Worm (Caenorhabditis elegans) whole organism, L3 larva: ENCODE data around the gene atgp-1.

ENCODE experiments used
- R02D3.7 ChIP-seq: fragments of 150-350 bp; optimal IDR thresholded peaks from 2 replicates; lab custom pipeline; 2014; ENCODE audit warnings: missing biosample characterization, missing genetic modification characterization
- ZK546.5 ChIP-seq: sonication (generic microtip); optimal IDR thresholded peaks from 2 replicates; lab custom pipeline; 2017; ENCODE audit warnings: missing biosample characterization, missing genetic modification characterization
- ama-1 ChIP-seq: fragments of 150-350 bp; optimal IDR thresholded peaks from 2 replicates; lab custom pipeline; 2018
- ceh-16 ChIP-seq: sonication (generic microtip); optimal IDR thresholded peaks from 2 replicates; lab custom pipeline; 2017; ENCODE audit warnings: missing biosample characterization, missing genetic modification characterization
- ceh-28 ChIP-seq: fragments of 150-350 bp; optimal IDR thresholded peaks from 2 replicates; lab custom pipeline; 2014; ENCODE audit warnings: missing biosample characterization, missing genetic modification reagents, missing genetic modification characterization
- ceh-82 ChIP-seq: fragments of 150-350 bp; optimal IDR thresholded peaks from 2 replicates; lab custom pipeline; 2014; ENCODE audit warnings: missing biosample characterization, missing genetic modification characterization
- ceh-9 ChIP-seq: sonication (generic microtip); optimal IDR thresholded peaks from 2 replicates; lab custom pipeline; 2018; ENCODE audit warnings: missing biosample characterization, missing genetic modification characterization
- daf-12 ChIP-seq: fragments of 150-350 bp; optimal IDR thresholded peaks from 2 replicates; lab custom pipeline; 2014; ENCODE audit warnings: missing biosample characterization, missing genetic modification reagents, missing genetic modification characterization
- egl-27 ChIP-seq: sonication (generic microtip); optimal IDR thresholded peaks from 4 replicates; lab custom pipeline; 2017; ENCODE audit warnings: missing biosample characterization, missing genetic modification reagents, missing genetic modification characterization
- elt-1 ChIP-seq: fragments of 150-350 bp; optimal IDR thresholded peaks from 2 replicates; lab custom pipeline; 2014; ENCODE audit warnings: missing biosample characterization, missing genetic modification characterization
- elt-2 ChIP-seq: sonication (generic microtip); optimal IDR thresholded peaks from 2 replicates; lab custom pipeline; 2016; ENCODE audit warnings: missing genetic modification reagents, mild to moderate bottlenecking, missing genetic modification characterization, missing compliant biosample characterization
- elt-3 ChIP-seq, 3 experiments: fragments of 150-350 bp in 1 of 3; sonication (generic microtip) in 2 of 3; optimal IDR thresholded peaks; 2 replicates in 2 of 3; 4 replicates in 1 of 3; lab custom pipeline; 2014 to 2017; ENCODE audit warnings: missing biosample characterization in 3 of 3, missing genetic modification characterization in 3 of 3
- eor-1 ChIP-seq, 2 experiments: fragments of 150-350 bp; optimal IDR thresholded peaks; 2 replicates each; lab custom pipeline; 2014 to 2018; ENCODE audit warnings: missing biosample characterization in 2 of 2, missing genetic modification characterization in 2 of 2
- fkh-10 ChIP-seq: sonication (generic microtip); optimal IDR thresholded peaks from 2 replicates; lab custom pipeline; 2017; ENCODE audit warnings: missing biosample characterization, missing genetic modification reagents, missing genetic modification characterization
- fkh-2 ChIP-seq: fragments of 150-350 bp; optimal IDR thresholded peaks from 2 replicates; lab custom pipeline; 2014; ENCODE audit warnings: missing biosample characterization, missing genetic modification reagents, missing genetic modification characterization
- fos-1 ChIP-seq: fragments of 150-350 bp; optimal IDR thresholded peaks from 2 replicates; lab custom pipeline; 2014; ENCODE audit warnings: missing biosample characterization, missing genetic modification characterization
- hmg-11 ChIP-seq: sonication (generic microtip); optimal IDR thresholded peaks from 2 replicates; lab custom pipeline; 2016; ENCODE audit warnings: missing genetic modification characterization, missing compliant biosample characterization
- jun-1 ChIP-seq: fragments of 150-350 bp; optimal IDR thresholded peaks from 2 replicates; lab custom pipeline; 2014; ENCODE audit warnings: missing biosample characterization, missing genetic modification reagents, missing genetic modification characterization
- lin-15B ChIP-seq: fragments of 150-350 bp; optimal IDR thresholded peaks from 2 replicates; lab custom pipeline; 2014; ENCODE audit warnings: missing biosample characterization, missing genetic modification characterization
- lin-39 ChIP-seq: fragments of 150-350 bp; optimal IDR thresholded peaks from 2 replicates; lab custom pipeline; 2018; ENCODE audit warnings: missing biosample characterization, missing genetic modification reagents, missing genetic modification characterization
- lsy-12 ChIP-seq: sonication (generic microtip); optimal IDR thresholded peaks from 2 replicates; lab custom pipeline; 2016; ENCODE audit warnings: mild to moderate bottlenecking, missing genetic modification characterization, missing compliant biosample characterization
- mml-1 ChIP-seq: fragments of 150-350 bp; sonication (generic microtip); optimal IDR thresholded peaks from 3 replicates; lab custom pipeline; 2014; ENCODE audit warnings: missing biosample characterization, missing genetic modification characterization
- nfya-1 ChIP-seq: sonication (generic microtip); optimal IDR thresholded peaks from 2 replicates; lab custom pipeline; 2017; ENCODE audit warnings: missing genetic modification characterization, mild to moderate bottlenecking, missing compliant biosample characterization, antibody characterized with exemption, moderate library complexity; ENCODE audit not compliant: insufficient read depth
- nhr-11 ChIP-seq: fragments of 150-350 bp; optimal IDR thresholded peaks from 2 replicates; lab custom pipeline; 2014; ENCODE audit warnings: missing biosample characterization, missing genetic modification characterization
- nhr-12 ChIP-seq: fragments of 150-350 bp; optimal IDR thresholded peaks from 2 replicates; lab custom pipeline; 2014; ENCODE audit warnings: missing biosample characterization, missing genetic modification characterization
- nhr-23 ChIP-seq: fragments of 150-350 bp; optimal IDR thresholded peaks from 2 replicates; lab custom pipeline; 2014; ENCODE audit warnings: missing biosample characterization, missing genetic modification reagents, missing genetic modification characterization
- nhr-237 ChIP-seq: fragments of 150-350 bp; optimal IDR thresholded peaks from 2 replicates; lab custom pipeline; 2014; ENCODE audit warnings: missing biosample characterization, missing genetic modification characterization
- nhr-25 ChIP-seq: sonication (generic microtip); optimal IDR thresholded peaks from 2 replicates; lab custom pipeline; 2017; ENCODE audit warnings: missing biosample characterization, missing genetic modification characterization
- nhr-76 ChIP-seq: fragments of 150-350 bp; sonication (generic microtip); optimal IDR thresholded peaks from 5 replicates; lab custom pipeline; 2014; ENCODE audit warnings: missing biosample characterization, missing genetic modification characterization
- nhr-77 ChIP-seq: fragments of 150-350 bp; optimal IDR thresholded peaks from 2 replicates; lab custom pipeline; 2014; ENCODE audit warnings: missing biosample characterization, missing genetic modification characterization
- pha-4 ChIP-seq: fragments of 150-350 bp; optimal IDR thresholded peaks from 2 replicates; lab custom pipeline; 2014; ENCODE audit warnings: missing biosample characterization, missing genetic modification reagents, missing genetic modification characterization
- pqm-1 ChIP-seq: fragments of 150-350 bp; optimal IDR thresholded peaks from 2 replicates; lab custom pipeline; 2017; ENCODE audit warnings: missing biosample characterization, missing genetic modification characterization, inconsistent platforms
- sea-2 ChIP-seq: fragments of 150-350 bp; sonication (generic microtip); optimal IDR thresholded peaks from 4 replicates; lab custom pipeline; 2014; ENCODE audit warnings: missing biosample characterization, missing genetic modification reagents, missing genetic modification characterization
- skn-1 ChIP-seq: fragments of 150-350 bp; optimal IDR thresholded peaks from 2 replicates; lab custom pipeline; 2014; ENCODE audit warnings: missing biosample characterization, missing genetic modification characterization
- tbx-2 ChIP-seq: sonication (generic microtip); optimal IDR thresholded peaks from 2 replicates; lab custom pipeline; 2016; ENCODE audit warnings: mild to moderate bottlenecking, missing genetic modification characterization, missing compliant biosample characterization
- unc-39 ChIP-seq: sonication (generic microtip); optimal IDR thresholded peaks from 4 replicates; lab custom pipeline; 2017; ENCODE audit warnings: missing biosample characterization, missing genetic modification characterization
- unc-62 ChIP-seq: fragments of 150-350 bp; sonication (generic microtip); optimal IDR thresholded peaks from 4 replicates; lab custom pipeline; 2014; ENCODE audit warnings: missing biosample characterization, missing genetic modification reagents, missing genetic modification characterization
- zag-1 ChIP-seq: fragments of 150-350 bp; optimal IDR thresholded peaks from 2 replicates; lab custom pipeline; 2014; ENCODE audit warnings: missing biosample characterization, missing genetic modification characterization
- ztf-4 ChIP-seq: fragments of 150-350 bp; optimal IDR thresholded peaks from 2 replicates; lab custom pipeline; 2014; ENCODE audit warnings: missing biosample characterization, missing genetic modification characterization

Gene atgp-1

DNA sequence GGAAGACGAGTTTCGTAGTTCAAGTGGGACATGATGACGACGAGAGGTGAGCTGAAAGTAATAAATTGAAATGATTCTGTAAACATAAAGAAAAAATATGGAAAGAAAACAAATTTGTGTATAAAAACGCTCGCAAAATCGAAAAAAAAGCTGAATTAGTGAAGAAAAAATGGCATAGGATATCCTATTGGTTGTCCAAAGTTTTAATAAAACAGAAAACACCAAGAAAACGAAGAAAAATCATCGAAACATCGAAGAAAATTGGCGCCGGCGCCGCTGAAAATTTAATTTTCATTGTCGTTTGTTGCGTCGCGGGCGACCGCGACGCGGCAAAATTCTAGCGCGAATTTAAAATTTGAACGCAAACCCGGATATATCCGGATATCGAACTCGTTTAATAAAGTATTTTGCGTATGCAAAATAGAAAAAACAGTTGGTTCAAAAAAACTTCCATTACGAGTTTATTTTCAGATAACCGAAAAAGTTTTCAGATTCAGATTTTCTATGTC, 4.5 kb downstream of the atgp-1 start, which contains the start of gene gln-5:
Gene gln-5, minus strand, starts transcription at position 51 of the 509 bp plus-strand sequence.
- TF ChIP-seq elt-3 (tag; optimal IDR thresholded peaks at IDR 0.05; lab: Kevin White, UChicago) (no peak), ceh-28 (tag; lab: Kevin White, UChicago) (no peak), pqm-1 (tag; lab: Kevin White, UChicago) (no peak), elt-1 (no peak), nhr-77 (tag; lab: Kevin White, UChicago) (no peak), sea-2 (GFP tag; lab: Kevin White, UChicago) (no peak), jun-1 (tag; lab: Kevin White, UChicago) (no peak), unc-39 (no peak), lin-15B (tag; lab: Kevin White, UChicago) (no peak), ceh-9 (tag; lab: Kevin White, UChicago) (no peak)

DNA sequence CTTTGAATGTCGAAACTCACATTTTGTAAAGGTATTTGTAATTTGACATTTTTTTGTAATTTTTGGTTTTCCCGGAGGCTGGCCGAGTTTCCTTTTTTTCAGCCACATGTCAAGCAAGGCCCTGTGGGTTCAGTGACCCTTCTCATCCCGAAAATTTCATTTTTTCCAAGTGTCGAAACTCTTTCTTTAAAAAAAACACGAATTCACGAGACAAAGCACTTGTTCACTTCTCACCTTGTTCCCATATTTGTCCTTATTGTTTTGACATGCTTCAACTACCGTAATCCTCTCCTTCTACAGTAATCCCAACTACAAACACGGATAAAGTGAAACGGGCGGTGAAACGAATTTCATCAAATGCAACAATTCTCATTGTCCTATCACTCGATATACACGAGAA, 6.1 kb downstream of the atgp-1 start, which contains the start of gene lhfp-4:
Gene lhfp-4, plus strand, starts transcription at position 301 of the 400 bp plus-strand sequence.
- TF ChIP-seq skn-1 (tag; lab: Kevin White, UChicago) (no peak), pqm-1 (tag; lab: Kevin White, UChicago) (no peak), ceh-82 (tag; lab: Kevin White, UChicago) (no peak), pha-4 (tag; lab: Kevin White, UChicago) (no peak), eor-1 (tag; optimal IDR thresholded peaks at IDR 0.05; lab: Kevin White, UChicago) (no peak), daf-12 (no peak), nhr-237 (tag; lab: Kevin White, UChicago) (no peak), egl-27 (tag; lab: Kevin White, UChicago) (no peak), ZK546.5 (tag; lab: Kevin White, UChicago) (no peak), nfya-1 (no peak)

DNA sequence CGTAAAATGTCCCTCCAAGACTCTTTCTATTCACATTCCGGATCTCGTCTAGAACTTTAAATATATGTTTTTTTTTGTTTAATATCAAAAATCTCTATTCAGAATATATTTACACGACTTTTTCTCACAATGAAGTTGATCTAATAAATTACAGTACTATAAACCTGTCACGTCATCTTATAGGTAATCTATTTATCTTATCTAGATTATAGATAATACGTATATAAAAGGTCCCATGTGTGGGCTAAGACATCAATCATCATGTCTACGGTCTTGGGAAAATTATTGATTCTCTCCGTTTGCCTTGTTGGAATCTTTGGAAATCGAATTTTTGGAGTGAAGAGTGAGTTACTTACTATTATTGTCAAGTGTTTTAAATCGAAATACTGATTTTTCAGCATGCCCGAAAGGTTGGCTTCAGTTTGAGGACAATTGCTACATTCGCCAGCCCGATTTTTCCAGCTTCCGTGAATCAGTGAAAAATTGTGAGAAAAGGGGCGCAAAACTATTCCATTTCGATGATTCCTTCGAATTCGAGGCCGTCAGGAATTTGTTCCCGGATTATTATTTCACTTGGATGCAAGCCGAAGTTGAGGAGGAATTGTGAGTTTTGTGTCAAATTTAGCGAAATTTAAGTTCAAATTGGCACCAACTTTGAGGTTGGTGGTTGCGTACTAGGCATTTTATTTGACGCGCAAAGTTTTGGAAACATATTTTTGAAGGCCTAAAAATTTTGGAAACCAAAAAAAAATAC, 7.7 kb downstream of the atgp-1 start, which contains the start of gene clec-196:
Gene clec-196, plus strand, starts transcription at position 252 of the 754 bp plus-strand sequence.
- TF ChIP-seq zag-1 (tag; lab: Kevin White, UChicago) (no peak), hmg-11 (tag; lab: Kevin White, UChicago) (peak; percentile 19), ama-1 (lab: Kevin White, UChicago) (peak; percentile 14), nfya-1 (peak; percentile 52), elt-2 (no peak), sea-2 (GFP tag; lab: Kevin White, UChicago) (no peak)

DNA sequence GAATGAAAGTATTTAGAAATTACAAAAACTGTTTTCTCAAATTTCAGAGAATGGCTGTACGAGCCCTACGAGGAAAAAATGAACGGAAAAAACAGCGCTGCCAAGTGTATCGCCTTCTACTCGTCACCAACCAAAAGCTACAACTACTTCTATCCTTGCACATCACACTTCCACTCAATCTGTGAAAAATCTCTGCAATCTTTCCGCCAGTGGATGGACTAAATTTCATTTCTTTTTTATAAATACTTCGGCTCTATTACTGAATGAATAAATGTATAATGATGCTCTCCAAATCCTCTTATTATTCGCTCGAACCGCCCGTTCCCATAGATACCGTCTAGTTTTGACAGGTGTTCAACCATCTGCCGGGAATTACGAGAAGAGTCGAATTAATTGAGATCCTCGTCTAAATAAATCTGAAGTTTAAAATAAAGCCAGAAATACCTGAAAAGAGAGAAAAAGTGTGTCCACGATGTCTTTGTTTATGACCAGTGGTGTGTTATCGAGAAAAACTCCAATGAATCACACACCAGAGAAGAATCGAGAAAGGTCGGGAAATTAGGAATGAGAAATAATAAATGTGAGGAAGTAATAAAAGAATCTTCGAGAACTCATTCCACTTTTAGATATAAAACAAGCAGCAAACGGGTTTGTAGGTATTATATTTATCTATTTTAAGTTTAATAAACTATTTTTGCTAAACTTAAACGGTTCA, 8.5 kb downstream of the atgp-1 start:
- TF ChIP-seq ama-1 (lab: Kevin White, UChicago) (peak; percentile 10), lin-15B (tag; lab: Kevin White, UChicago) (no peak), fos-1 (tag; lab: Kevin White, UChicago) (no peak), tbx-2 (tag; lab: Kevin White, UChicago) (no peak), R02D3.7 (tag; lab: Kevin White, UChicago) (no peak), ztf-4 (tag; lab: Kevin White, UChicago) (no peak), lsy-12 (tag; lab: Kevin White, UChicago) (no peak)

DNA sequence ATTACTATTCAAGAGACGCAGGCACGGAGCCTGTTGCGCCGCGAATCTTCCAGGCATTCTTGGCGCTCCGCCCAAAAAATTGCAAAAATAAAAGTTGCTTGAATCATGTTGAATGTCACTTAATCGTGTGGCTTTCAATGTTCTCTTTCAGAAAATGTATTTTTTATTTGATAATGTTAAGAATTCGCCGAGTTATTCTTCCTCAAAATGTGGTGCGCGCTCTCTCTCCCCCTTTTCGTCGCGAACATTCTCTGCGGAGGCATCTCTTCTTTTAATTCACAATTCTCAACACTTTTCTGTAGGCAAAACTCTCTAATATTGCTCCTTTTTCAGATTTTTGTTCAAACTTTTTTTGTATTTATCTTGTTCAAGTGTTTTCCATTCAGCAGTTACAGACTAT, 9.2 kb downstream of the atgp-1 start:
- TF ChIP-seq unc-39 (no peak), lsy-12 (tag; lab: Kevin White, UChicago) (peak; percentile 100), elt-3 (tag; optimal IDR thresholded peaks at IDR 0.05; lab: Kevin White, UChicago) (peak in 1 of 3 experiments; percentile 87), nhr-77 (tag; lab: Kevin White, UChicago) (peak; percentile 86), lin-15B (tag; lab: Kevin White, UChicago) (peak; percentile 88), pha-4 (tag; lab: Kevin White, UChicago) (peak; percentile 96), fkh-2 (tag; lab: Kevin White, UChicago) (no peak), egl-27 (tag; lab: Kevin White, UChicago) (peak; percentile 64), nhr-23 (peak; percentile 98), fkh-10 (GFP tag; lab: Kevin White, UChicago) (peak; percentile 100), skn-1 (tag; lab: Kevin White, UChicago) (peak; percentile 86), ceh-9 (tag; lab: Kevin White, UChicago) (no peak), unc-62 (peak; percentile 81), daf-12 (peak; percentile 68), nhr-12 (no peak), ceh-16 (tag; lab: Kevin White, UChicago) (peak; percentile 3), nhr-25 (tag; lab: Kevin White, UChicago) (peak; percentile 89), mml-1 (tag; lab: Kevin White, UChicago) (no peak), lin-39 (tag; lab: Kevin White, UChicago) (peak; percentile 91), zag-1 (tag; lab: Kevin White, UChicago) (peak; percentile 34), nhr-11 (tag; lab: Kevin White, UChicago) (peak; percentile 98), nhr-237 (tag; lab: Kevin White, UChicago) (peak; percentile 50), nfya-1 (peak; percentile 94), tbx-2 (tag; lab: Kevin White, UChicago) (peak; percentile 93), nhr-76 (peak; percentile 73), hmg-11 (tag; lab: Kevin White, UChicago) (peak; percentile 90), eor-1 (tag; optimal IDR thresholded peaks at IDR 0.05; lab: Kevin White, UChicago) (peak; percentile 79 to 89), ama-1 (lab: Kevin White, UChicago) (peak; percentile 87)
